Worm (Caenorhabditis elegans) whole organism, L1 larva: ENCODE data around the gene ubc-21.

ENCODE experiments used
- Y116A8C.19 ChIP-seq: sonication (generic microtip); optimal IDR thresholded peaks from 2 replicates; lab custom pipeline; 2016; ENCODE audit warnings: missing compliant biosample characterization, missing genetic modification characterization, borderline replicate concordance
- ama-1 ChIP-seq: fragments of 150-350 bp; optimal IDR thresholded peaks from 2 replicates; lab custom pipeline; 2014
- blmp-1 ChIP-seq: fragments of 150-350 bp; optimal IDR thresholded peaks from 2 replicates; lab custom pipeline; 2014; ENCODE audit warnings: missing biosample characterization, missing genetic modification characterization
- ceh-82 ChIP-seq, 3 experiments: fragments of 150-350 bp in 1 of 3; sonication (generic microtip) in 2 of 3; optimal IDR thresholded peaks; 2 replicates each; lab custom pipeline; 2014 to 2017; ENCODE audit warnings: missing biosample characterization in 3 of 3, missing genetic modification characterization in 3 of 3
- ceh-90 ChIP-seq: sonication (generic microtip); optimal IDR thresholded peaks from 2 replicates; lab custom pipeline; 2016; ENCODE audit warnings: missing genetic modification characterization, missing compliant biosample characterization
- ces-1 ChIP-seq: fragments of 150-350 bp; optimal IDR thresholded peaks from 2 replicates; lab custom pipeline; 2014; ENCODE audit warnings: missing biosample characterization, missing genetic modification reagents, missing genetic modification characterization
- dsc-1 ChIP-seq: sonication (generic microtip); optimal IDR thresholded peaks from 2 replicates; lab custom pipeline; 2016; ENCODE audit warnings: mild to moderate bottlenecking, missing genetic modification characterization, missing compliant biosample characterization
- efl-1 ChIP-seq, 4 experiments: fragments of 150-350 bp; optimal IDR thresholded peaks in 3 of 4; peaks in 1 of 4; 1 replicate in 1 of 4; 2 replicates in 3 of 4; lab custom pipeline; 2014; ENCODE audit warnings: missing biosample characterization in 2 of 4, missing genetic modification characterization in 2 of 4, missing genetic modification reagents in 2 of 4
- efl-3 ChIP-seq: fragments of 200-800 bp; sonication (Bioruptor generic); optimal IDR thresholded peaks from 2 replicates; lab custom pipeline; 2018; ENCODE audit warnings: mild to moderate bottlenecking, missing genetic modification characterization, missing compliant biosample characterization
- egl-27 ChIP-seq, 2 experiments: fragments of 150-350 bp in 1 of 2; sonication (generic microtip); optimal IDR thresholded peaks; 3 replicates each; lab custom pipeline; 2017 to 2018; ENCODE audit warnings: missing biosample characterization in 2 of 2, missing genetic modification characterization in 2 of 2, missing genetic modification reagents in 2 of 2
- elt-2 ChIP-seq: sonication (generic microtip); optimal IDR thresholded peaks from 2 replicates; lab custom pipeline; 2016; ENCODE audit warnings: missing genetic modification characterization, mild to moderate bottlenecking, inconsistent platforms, missing compliant biosample characterization, missing genetic modification reagents
- elt-3 ChIP-seq, 6 experiments: fragments of 150-350 bp in 1 of 6; sonication (generic microtip); optimal IDR thresholded peaks; 2 replicates each; lab custom pipeline; 2017 to 2018; ENCODE audit warnings: missing biosample characterization in 6 of 6, missing genetic modification characterization in 6 of 6, inconsistent platforms in 1 of 6
- fkh-4 ChIP-seq: sonication (generic microtip); optimal IDR thresholded peaks from 2 replicates; lab custom pipeline; 2016; ENCODE audit warnings: missing compliant biosample characterization, missing genetic modification characterization, borderline replicate concordance
- fos-1 ChIP-seq: fragments of 150-350 bp; optimal IDR thresholded peaks from 2 replicates; lab custom pipeline; 2014; ENCODE audit warnings: missing biosample characterization, missing genetic modification characterization
- grh-1 ChIP-seq: fragments of 200-800 bp; sonication (Bioruptor generic); IDR thresholded peaks from 2 replicates; pipeline ENCODE4 v1.3.6; 2022; ENCODE audit warnings: missing genetic modification reagents, missing genetic modification characterization, missing compliant biosample characterization
- hlh-4 ChIP-seq: sonication (generic microtip); optimal IDR thresholded peaks from 2 replicates; lab custom pipeline; 2016; ENCODE audit warnings: mild to moderate bottlenecking, missing genetic modification characterization, missing compliant biosample characterization
- jun-1 ChIP-seq: fragments of 150-350 bp; optimal IDR thresholded peaks from 2 replicates; lab custom pipeline; 2014; ENCODE audit warnings: missing biosample characterization, missing genetic modification reagents, missing genetic modification characterization
- lin-14 ChIP-seq: fragments of 200-800 bp; sonication (Bioruptor generic); optimal IDR thresholded peaks from 2 replicates; lab custom pipeline; 2018; ENCODE audit warnings: mild to moderate bottlenecking, missing genetic modification characterization, moderate library complexity, missing compliant biosample characterization
- lin-15B ChIP-seq: fragments of 150-350 bp; sonication (generic microtip); optimal IDR thresholded peaks from 3 replicates; lab custom pipeline; 2014; ENCODE audit warnings: missing biosample characterization, missing genetic modification characterization
- lir-3 ChIP-seq: sonication (generic microtip); optimal IDR thresholded peaks from 2 replicates; lab custom pipeline; 2016; ENCODE audit warnings: mild to moderate bottlenecking, missing genetic modification characterization, moderate library complexity, missing compliant biosample characterization; ENCODE audit not compliant: poor library complexity
- lsy-2 ChIP-seq, 2 experiments: fragments of 150-350 bp; optimal IDR thresholded peaks; 2 replicates each; lab custom pipeline; 2014; ENCODE audit warnings: missing biosample characterization in 2 of 2, missing genetic modification characterization in 2 of 2
- nhr-19 ChIP-seq: fragments of 200-800 bp; sonication (Bioruptor generic); conservative IDR thresholded peaks from 2 replicates; pipeline ENCODE4 v1.3.6; 2022; ENCODE audit warnings: missing genetic modification characterization, missing compliant biosample characterization
- nhr-20 ChIP-seq: sonication (generic microtip); optimal IDR thresholded peaks from 2 replicates; lab custom pipeline; 2016; ENCODE audit warnings: mild to moderate bottlenecking, missing genetic modification characterization, missing compliant biosample characterization
- nhr-71 ChIP-seq: sonication (generic microtip); optimal IDR thresholded peaks from 2 replicates; lab custom pipeline; 2016; ENCODE audit warnings: mild to moderate bottlenecking, missing genetic modification characterization, moderate library complexity, missing compliant biosample characterization
- nhr-76 ChIP-seq: sonication (generic microtip); optimal IDR thresholded peaks from 2 replicates; lab custom pipeline; 2017; ENCODE audit warnings: missing biosample characterization, missing genetic modification characterization
- pqm-1 ChIP-seq: sonication (generic microtip); optimal IDR thresholded peaks from 3 replicates; lab custom pipeline; 2017; ENCODE audit warnings: missing biosample characterization, missing genetic modification characterization
- skn-1 ChIP-seq: fragments of 150-350 bp; optimal IDR thresholded peaks from 2 replicates; lab custom pipeline; 2014; ENCODE audit warnings: missing biosample characterization, missing genetic modification characterization
- snpc-4 ChIP-seq: fragments of 150-350 bp; optimal IDR thresholded peaks from 2 replicates; lab custom pipeline; 2014; ENCODE audit warnings: missing biosample characterization, missing genetic modification characterization
- snu-23 ChIP-seq: sonication (generic microtip); optimal IDR thresholded peaks from 2 replicates; lab custom pipeline; 2016; ENCODE audit warnings: missing genetic modification characterization, missing compliant biosample characterization
- sup-37 ChIP-seq: fragments of 200-800 bp; sonication (Bioruptor generic); optimal IDR thresholded peaks from 2 replicates; lab custom pipeline; 2018; ENCODE audit warnings: mild to moderate bottlenecking, missing genetic modification characterization, missing compliant biosample characterization
- unc-130 ChIP-seq: fragments of 150-350 bp; optimal IDR thresholded peaks from 2 replicates; lab custom pipeline; 2017; ENCODE audit warnings: missing biosample characterization, missing genetic modification characterization, inconsistent platforms
- vab-15 ChIP-seq: sonication (generic microtip); optimal IDR thresholded peaks from 2 replicates; lab custom pipeline; 2017; ENCODE audit warnings: missing genotype, mild to moderate bottlenecking, missing genetic modification characterization, missing compliant biosample characterization

The ubc-21 gene

ce11 chrX:8882162-8882561, 12.7 kb downstream of the ubc-21 start (continued):
- TF ChIP-seq snpc-4 (tag; lab: Kevin White, UChicago) (no peak), jun-1 (tag; lab: Kevin White, UChicago) (no peak), lin-14 (GFP tag; lab: Kevin White, UChicago) (peak; percentile 10), sup-37 (no peak), skn-1 (tag; lab: Kevin White, UChicago) (no peak), fkh-4 (tag; lab: Kevin White, UChicago) (no peak), egl-27 (tag; optimal IDR thresholded peaks at IDR 0.05; lab: Kevin White, UChicago) (no peak), snu-23 (GFP tag; lab: Kevin White, UChicago) (no peak), ama-1 (lab: Kevin White, UChicago) (no peak)
- TF ChIP-seq, all 84 proteins: peak for 3

- no peak for TF ChIP-seq egl-27 (tag; optimal IDR thresholded peaks at IDR 0.05; lab: Kevin White, UChicago)
- no peak for TF ChIP-seq ceh-82 (tag; optimal IDR thresholded peaks at IDR 0.05; lab: Kevin White, UChicago)
- TF ChIP-seq efl-1 (optimal IDR thresholded peaks at IDR 0.05; lab: Kevin White, UChicago), result no peak
- no peak for TF ChIP-seq efl-1 (GFP tag; optimal IDR thresholded peaks at IDR 0.05 in 1 of 2; lab: Kevin White, UChicago)
- no peak for TF ChIP-seq nhr-19 (GFP tag; lab: Robert Waterston, UW)
- no peak for TF ChIP-seq lin-15B (tag; lab: Kevin White, UChicago)
- no peak for TF ChIP-seq lir-3 (tag; lab: Kevin White, UChicago)
- no peak for TF ChIP-seq nhr-76 (tag; lab: Kevin White, UChicago)
- no peak for TF ChIP-seq grh-1 (GFP tag; lab: Robert Waterston, UW)
- TF ChIP-seq efl-3, result no peak
- TF ChIP-seq lin-14 (GFP tag; lab: Kevin White, UChicago), result peak; percentile 26
- TF ChIP-seq hlh-4 (tag; lab: Kevin White, UChicago), result no peak
- no peak for TF ChIP-seq nhr-20 (tag; lab: Kevin White, UChicago)
- no peak for TF ChIP-seq snu-23 (GFP tag; lab: Kevin White, UChicago)
- TF ChIP-seq Y116A8C.19, result no peak
- TF ChIP-seq dsc-1 (tag; lab: Kevin White, UChicago), result peak; percentile 55
- TF ChIP-seq fos-1 (tag; lab: Kevin White, UChicago), result no peak
- TF ChIP-seq, all 84 proteins: peak for 2
Observed at ce11 chrX:8888835-8889234, 19.4 kb downstream of the ubc-21 start.

ce11 chrX:8890251-8890755, 20.9 kb downstream of the ubc-21 start:
- TF ChIP-seq efl-1 (optimal IDR thresholded peaks at IDR 0.05; lab: Kevin White, UChicago) (no peak), efl-1 (GFP tag; optimal IDR thresholded peaks at IDR 0.05 in 1 of 2; lab: Kevin White, UChicago) (peak in 1 of 2 experiments; percentile 70), hlh-4 (tag; lab: Kevin White, UChicago) (no peak), lsy-2 (tag; optimal IDR thresholded peaks at IDR 0.05; lab: Kevin White, UChicago) (no peak), blmp-1 (tag; lab: Kevin White, UChicago) (peak; percentile 85)
- TF ChIP-seq, all 84 proteins: peak for 2

ce11 chrX:8891393-8891953, 22.0 kb downstream of the ubc-21 start:
- TF ChIP-seq ceh-82 (tag; optimal IDR thresholded peaks at IDR 0.05; lab: Kevin White, UChicago), result no peak
- no peak for TF ChIP-seq vab-15 (tag; lab: Kevin White, UChicago)
- no peak for TF ChIP-seq nhr-71 (tag; lab: Kevin White, UChicago)
- no peak for TF ChIP-seq pqm-1
- no peak for TF ChIP-seq elt-3 (tag; optimal IDR thresholded peaks at IDR 0.05; lab: Kevin White, UChicago)
- TF ChIP-seq unc-130 (tag; lab: Kevin White, UChicago), result no peak
- no peak for TF ChIP-seq ceh-90 (tag; lab: Kevin White, UChicago)
- peak; percentile 40 for TF ChIP-seq blmp-1 (tag; lab: Kevin White, UChicago)
- TF ChIP-seq elt-2 (tag; lab: Kevin White, UChicago), result peak; percentile 65
- no peak for TF ChIP-seq hlh-4 (tag; lab: Kevin White, UChicago)
- TF ChIP-seq, all 84 proteins: peak for 2

ce11 chrX:8892808-8893207, 23.4 kb downstream of the ubc-21 start, which contains the start of gene C13E3.1:
Gene C13E3.1, plus strand, starts transcription at chrX:8893108.
- TF ChIP-seq efl-3, result no peak
- TF ChIP-seq lin-14 (GFP tag; lab: Kevin White, UChicago), result no peak
- TF ChIP-seq ces-1 (GFP tag; lab: Kevin White, UChicago), result no peak
- no peak for TF ChIP-seq hlh-4 (tag; lab: Kevin White, UChicago)
- no peak for TF ChIP-seq snpc-4 (tag; lab: Kevin White, UChicago)
- no peak for TF ChIP-seq nhr-76 (tag; lab: Kevin White, UChicago)
- TF ChIP-seq lir-3 (tag; lab: Kevin White, UChicago), result no peak
- TF ChIP-seq ceh-82 (tag; optimal IDR thresholded peaks at IDR 0.05; lab: Kevin White, UChicago), result no peak
